Worm (Caenorhabditis elegans) whole organism, L4 larva: ENCODE data around the gene mltn-6.

Experiments used
- D1046.2 ChIP-seq: fragments of 200-800 bp; sonication (Bioruptor generic); IDR thresholded peaks from 2 replicates; pipeline ENCODE4 v1.3.6; 2022; ENCODE audit warnings: missing genetic modification characterization, missing compliant biosample characterization
- F10B5.3 ChIP-seq: sonication (generic microtip); optimal IDR thresholded peaks from 2 replicates; lab custom pipeline; 2016; ENCODE audit warnings: mild to moderate bottlenecking, missing genetic modification characterization, missing compliant biosample characterization
- F26F4.8 ChIP-seq: fragments of 200-800 bp; sonication (Bioruptor generic); conservative IDR thresholded peaks from 2 replicates; pipeline ENCODE4 v1.3.6; 2022; ENCODE audit warnings: missing genetic modification characterization, missing compliant biosample characterization
- Y5F2A.4 ChIP-seq: fragments of 200-800 bp; sonication (Bioruptor generic); optimal IDR thresholded peaks from 2 replicates; lab custom pipeline; 2018; ENCODE audit warnings: mild to moderate bottlenecking, missing genetic modification characterization, missing compliant biosample characterization
- aha-1 ChIP-seq: fragments of 150-350 bp; peaks from one replicate; lab custom pipeline; 2014; ENCODE audit warnings: missing biosample characterization, missing genetic modification characterization
- ceh-32 ChIP-seq: sonication (generic microtip); optimal IDR thresholded peaks from 2 replicates; lab custom pipeline; 2016; ENCODE audit warnings: mild to moderate bottlenecking, missing genetic modification characterization, missing compliant biosample characterization; ENCODE audit not compliant: poor library complexity
- ceh-82 ChIP-seq: sonication (generic microtip); optimal IDR thresholded peaks from 2 replicates; lab custom pipeline; 2017; ENCODE audit warnings: missing biosample characterization, missing genetic modification characterization
- daf-12 ChIP-seq: fragments of 150-350 bp; optimal IDR thresholded peaks from 2 replicates; lab custom pipeline; 2014; ENCODE audit warnings: missing biosample characterization, missing genetic modification reagents, missing genetic modification characterization
- dmd-6 ChIP-seq: fragments of 200-800 bp; sonication (Bioruptor generic); IDR thresholded peaks from 2 replicates; pipeline ENCODE4 v1.3.6; 2022; ENCODE audit warnings: missing genetic modification reagents, missing genetic modification characterization, missing compliant biosample characterization
- dmd-9 ChIP-seq: fragments of 200-800 bp; sonication (Bioruptor generic); IDR thresholded peaks from 2 replicates; pipeline ENCODE4 v1.3.6; 2022; ENCODE audit warnings: missing genetic modification reagents, missing genetic modification characterization, missing compliant biosample characterization
- hlh-11 ChIP-seq: fragments of 200-800 bp; sonication (Bioruptor generic); optimal IDR thresholded peaks from 2 replicates; lab custom pipeline; 2018; ENCODE audit warnings: mild to moderate bottlenecking, missing genetic modification characterization, missing compliant biosample characterization
- hlh-30 ChIP-seq: sonication (generic microtip); optimal IDR thresholded peaks from 2 replicates; lab custom pipeline; 2017; ENCODE audit warnings: antibody characterized with exemption, mild to moderate bottlenecking, missing genetic modification characterization, missing compliant biosample characterization; ENCODE audit not compliant: insufficient read depth
- lim-7 ChIP-seq: fragments of 200-800 bp; sonication (Bioruptor generic); IDR thresholded peaks from 2 replicates; pipeline ENCODE4 v1.3.6; 2022; ENCODE audit warnings: missing genetic modification characterization, missing compliant biosample characterization
- lin-13 ChIP-seq: fragments of 150-350 bp; optimal IDR thresholded peaks from 2 replicates; lab custom pipeline; 2014; ENCODE audit warnings: missing biosample characterization, missing genetic modification reagents, missing genetic modification characterization
- lin-29 ChIP-seq: fragments of 200-800 bp; sonication (Bioruptor generic); IDR thresholded peaks from 2 replicates; pipeline ENCODE4 v1.3.6; 2022; ENCODE audit warnings: missing genetic modification reagents, missing genetic modification characterization, missing compliant biosample characterization
- lin-38 ChIP-seq: fragments of 200-800 bp; sonication (Bioruptor generic); IDR thresholded peaks from 2 replicates; pipeline ENCODE4 v1.3.6; 2022; ENCODE audit warnings: missing genetic modification reagents, missing genetic modification characterization, missing compliant biosample characterization
- lin-39 ChIP-seq: fragments of 150-350 bp; optimal IDR thresholded peaks from 2 replicates; lab custom pipeline; 2014; ENCODE audit warnings: missing biosample characterization, missing genetic modification reagents, missing genetic modification characterization
- mdl-1 ChIP-seq, 2 experiments: fragments of 150-350 bp in 1 of 2; sonication (generic microtip) in 1 of 2; optimal IDR thresholded peaks; 2 replicates each; lab custom pipeline; 2014 to 2017; ENCODE audit warnings: missing biosample characterization in 2 of 2, missing genetic modification characterization in 2 of 2
- mes-2 ChIP-seq: sonication (generic microtip); optimal IDR thresholded peaks from 2 replicates; lab custom pipeline; 2016; ENCODE audit warnings: missing genotype, mild to moderate bottlenecking, missing genetic modification characterization, missing compliant biosample characterization; ENCODE audit not compliant: poor library complexity, severe bottlenecking
- mxl-3 ChIP-seq: fragments of 200-800 bp; sonication (Bioruptor generic); optimal IDR thresholded peaks from 2 replicates; lab custom pipeline; 2018; ENCODE audit warnings: mild to moderate bottlenecking, missing genetic modification characterization, missing compliant biosample characterization
- nhr-102 ChIP-seq: sonication (generic microtip); optimal IDR thresholded peaks from 2 replicates; lab custom pipeline; 2016; ENCODE audit warnings: mild to moderate bottlenecking, missing genetic modification characterization, moderate library complexity, missing compliant biosample characterization
- nhr-237 ChIP-seq: sonication (generic microtip); optimal IDR thresholded peaks from 2 replicates; lab custom pipeline; 2017; ENCODE audit warnings: missing biosample characterization, missing genetic modification characterization
- nhr-28 ChIP-seq: fragments of 150-350 bp; optimal IDR thresholded peaks from 2 replicates; lab custom pipeline; 2014; ENCODE audit warnings: missing biosample characterization, missing genetic modification characterization
- nhr-48 ChIP-seq: sonication (generic microtip); optimal IDR thresholded peaks from 2 replicates; lab custom pipeline; 2016; ENCODE audit warnings: mild to moderate bottlenecking, missing genetic modification characterization, missing compliant biosample characterization
- nhr-76 ChIP-seq: fragments of 150-350 bp; optimal IDR thresholded peaks from 2 replicates; lab custom pipeline; 2014; ENCODE audit warnings: missing biosample characterization, missing genetic modification characterization
- nhr-77 ChIP-seq: fragments of 150-350 bp; optimal IDR thresholded peaks from 2 replicates; lab custom pipeline; 2014; ENCODE audit warnings: missing biosample characterization, missing genetic modification characterization
- pqm-1 ChIP-seq: sonication (generic microtip); optimal IDR thresholded peaks from 2 replicates; lab custom pipeline; 2017; ENCODE audit warnings: missing biosample characterization, missing genetic modification characterization
- rbr-2 ChIP-seq: sonication (generic microtip); optimal IDR thresholded peaks from 2 replicates; lab custom pipeline; 2016; ENCODE audit warnings: missing genotype, missing genetic modification characterization, missing compliant biosample characterization
- set-16 ChIP-seq: fragments of 200-800 bp; sonication (Bioruptor generic); IDR thresholded peaks from 2 replicates; pipeline ENCODE4 v1.3.6; 2022; ENCODE audit warnings: missing genetic modification reagents, missing genetic modification characterization, missing compliant biosample characterization
- snpc-4 ChIP-seq: fragments of 150-350 bp; optimal IDR thresholded peaks from 2 replicates; lab custom pipeline; 2014; ENCODE audit warnings: missing biosample characterization, missing genetic modification characterization
- spr-1 ChIP-seq: sonication (generic microtip); optimal IDR thresholded peaks from 2 replicates; lab custom pipeline; 2016; ENCODE audit warnings: mild to moderate bottlenecking, missing genetic modification characterization, missing compliant biosample characterization
- spr-3 ChIP-seq: fragments of 200-800 bp; sonication (Bioruptor generic); optimal IDR thresholded peaks from 2 replicates; lab custom pipeline; 2018; ENCODE audit warnings: mild to moderate bottlenecking, missing genetic modification characterization, missing compliant biosample characterization
- tag-97 ChIP-seq: fragments of 200-800 bp; sonication (Bioruptor generic); IDR thresholded peaks from 2 replicates; pipeline ENCODE4 v1.3.6; 2022; ENCODE audit warnings: missing genetic modification characterization, missing compliant biosample characterization
- tra-1 ChIP-seq: fragments of 200-800 bp; sonication (Bioruptor generic); IDR thresholded peaks from 2 replicates; pipeline ENCODE4 v1.3.6; 2022; ENCODE audit warnings: missing genetic modification reagents, missing genetic modification characterization, missing compliant biosample characterization
- unc-39 ChIP-seq: sonication (generic microtip); optimal IDR thresholded peaks from 2 replicates; lab custom pipeline; 2017; ENCODE audit warnings: missing biosample characterization, missing genetic modification characterization
- unc-62 ChIP-seq, 3 experiments: fragments of 150-350 bp in 1 of 3; sonication (generic microtip); optimal IDR thresholded peaks in 2 of 3; peaks in 1 of 3; 1 replicate in 1 of 3; 2 replicates in 2 of 3; lab custom pipeline; 2014 to 2017; ENCODE audit warnings: missing biosample characterization in 3 of 3, missing genetic modification characterization in 3 of 3, missing genetic modification reagents in 3 of 3, missing genotype in 1 of 3
- zag-1 ChIP-seq: fragments of 150-350 bp; optimal IDR thresholded peaks from 2 replicates; lab custom pipeline; 2014; ENCODE audit warnings: missing biosample characterization, missing genetic modification characterization
- zip-2 ChIP-seq: fragments of 150-350 bp; optimal IDR thresholded peaks from 2 replicates; lab custom pipeline; 2014; ENCODE audit warnings: missing biosample characterization, missing genetic modification characterization
- ztf-11 ChIP-seq: fragments of 150-350 bp; optimal IDR thresholded peaks from 2 replicates; lab custom pipeline; 2014; ENCODE audit warnings: missing biosample characterization, missing genetic modification characterization

Gene mltn-6

DNA sequence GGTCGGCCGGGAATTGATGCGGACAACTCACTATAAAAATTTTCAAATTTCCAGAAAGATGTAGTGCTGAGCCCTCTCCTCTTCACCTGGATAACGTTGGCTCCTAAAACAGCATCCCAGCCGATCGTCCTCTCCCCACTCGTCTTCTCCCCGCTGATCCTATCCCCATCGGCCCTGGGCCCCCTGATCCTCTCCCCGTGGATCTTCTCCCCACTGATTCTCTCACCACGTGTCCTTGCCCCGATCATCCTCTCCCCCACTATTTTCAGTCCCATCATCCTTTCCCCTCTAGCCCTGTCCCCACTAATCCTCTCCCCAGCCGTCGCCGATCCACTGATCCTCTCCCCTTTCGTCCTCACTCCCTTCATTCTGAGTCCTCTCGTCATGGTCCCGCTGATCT lies 8.4 kb downstream of the mltn-6 start:
- TF ChIP-seq unc-62 (GFP tag; optimal IDR thresholded peaks at IDR 0.05 in 1 of 2; lab: Kevin White, UChicago) (peak in 1 of 2 experiments; percentile 22), unc-62 (tag; optimal IDR thresholded peaks at IDR 0.05; lab: Kevin White, UChicago) (no peak), set-16 (GFP tag; lab: Robert Waterston, UW) (peak; percentile 81), hlh-30 (no peak)
- TF ChIP-seq, all 104 proteins: peak for 2

DNA sequence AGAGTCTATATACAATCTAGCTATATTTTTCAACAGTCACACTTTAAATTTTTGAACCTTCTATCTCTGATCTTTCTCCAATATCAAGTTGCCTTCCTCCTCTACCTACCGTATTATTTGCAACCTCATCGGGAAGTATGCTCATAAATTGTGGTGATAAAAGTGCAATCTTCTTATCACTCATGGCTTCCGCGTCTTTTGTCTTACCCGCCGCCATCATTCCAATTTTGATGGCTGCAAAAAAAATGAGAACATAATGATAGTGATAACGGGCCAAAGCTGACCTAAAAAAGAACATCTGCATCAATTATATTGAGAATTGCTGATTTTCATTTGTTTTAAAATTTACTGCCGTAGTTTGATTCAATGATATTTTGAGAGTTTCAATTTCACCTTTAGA lies 12.0 kb downstream of the mltn-6 start:
- TF ChIP-seq snpc-4 (tag; lab: Kevin White, UChicago) = no peak
- TF ChIP-seq Y5F2A.4 = no peak
- TF ChIP-seq rbr-2 (tag; lab: Kevin White, UChicago) = no peak
- no peak for TF ChIP-seq D1046.2 (GFP tag; lab: Robert Waterston, UW)
- TF ChIP-seq unc-39 (tag; lab: Kevin White, UChicago) = no peak
- no peak for TF ChIP-seq ztf-11
- no peak for TF ChIP-seq F26F4.8
- TF ChIP-seq nhr-76 (tag; lab: Kevin White, UChicago) = no peak
- no peak for TF ChIP-seq lin-39 (tag; lab: Kevin White, UChicago)
- TF ChIP-seq ceh-32 (tag; lab: Kevin White, UChicago) = no peak
- TF ChIP-seq pqm-1 = peak; percentile 68
- TF ChIP-seq dmd-9 (GFP tag; lab: Robert Waterston, UW) = no peak
- no peak for TF ChIP-seq F10B5.3 (tag; lab: Kevin White, UChicago)
- no peak for TF ChIP-seq lin-13
- no peak for TF ChIP-seq daf-12 (tag; lab: Kevin White, UChicago)
- TF ChIP-seq dmd-6 = peak; percentile 19; the same call in 1 of the 2 replicates
- no peak for TF ChIP-seq ceh-82 (tag; lab: Kevin White, UChicago)

DNA sequence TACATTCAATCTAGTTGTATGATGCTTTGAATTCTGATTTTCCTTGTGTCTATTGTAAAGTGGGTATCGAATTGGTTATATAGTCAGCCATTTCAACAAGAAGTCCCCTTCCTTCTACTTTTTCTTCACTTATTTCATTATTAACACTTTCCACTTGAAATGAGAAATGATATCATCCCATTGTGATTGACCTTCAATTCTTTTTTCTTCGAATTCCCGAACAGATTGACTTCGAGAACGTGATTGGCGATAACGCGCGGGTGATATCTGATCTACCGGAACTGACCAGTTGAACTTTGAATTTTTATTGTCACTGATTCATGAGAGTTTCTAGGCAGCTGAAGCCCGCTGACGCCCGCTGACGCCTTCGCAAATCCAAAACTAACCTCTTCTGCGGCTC lies 13.5 kb downstream of the mltn-6 start:
- TF ChIP-seq mes-2 (no peak), dmd-6 (peak; percentile 31), lin-29 (no peak), nhr-48 (tag; lab: Kevin White, UChicago) (peak; percentile 31), nhr-102 (no peak), mdl-1 (tag; optimal IDR thresholded peaks at IDR 0.05; lab: Kevin White, UChicago) (peak in 1 of 2 experiments; percentile 22), spr-1 (no peak), zag-1 (tag; lab: Kevin White, UChicago) (no peak), spr-3 (GFP tag; lab: Kevin White, UChicago) (no peak), lim-7 (GFP tag; lab: Robert Waterston, UW) (no peak), nhr-237 (no peak), nhr-77 (tag; lab: Kevin White, UChicago) (no peak), mxl-3 (peak; percentile 19), aha-1 (tag; lab: Kevin White, UChicago) (no peak), nhr-28 (peak; percentile 63), hlh-30 (peak; percentile 29), ceh-32 (tag; lab: Kevin White, UChicago) (no peak), tag-97 (GFP tag; lab: Robert Waterston, UW) (no peak), lin-38 (no peak), tra-1 (GFP tag; lab: Robert Waterston, UW) (0 out of 2 replicates have a peak, but pooled peaks have one; percentile 28), hlh-11 (tag; lab: Kevin White, UChicago) (peak; percentile 14), zip-2 (tag; lab: Kevin White, UChicago) (no peak), dmd-9 (GFP tag; lab: Robert Waterston, UW) (no peak)
- TF ChIP-seq, all 104 proteins: peak for 8
